Fruit fly (Drosophila melanogaster): ENCODE data around the gene CG5191.

- TF ChIP-seq CG1620 (GFP tag; optimal IDR thresholded peaks at IDR 0.05) (no peak), Hr96 (GFP tag; optimal IDR thresholded peaks at IDR 0.05) (no peak), cic (GFP tag; optimal IDR thresholded peaks at IDR 0.05) (no peak)
Observed at dm6 chr3R:20602599-20602998, 41.9 kb downstream of the CG5191 start.

All from whole organism, adult.